Fruit fly (Drosophila melanogaster) whole organism, embryonic: ENCODE results near the gene drongo.

Experiments
- Antp ChIP-seq: fragments of 200-800 bp; sonication (Bioruptor generic); optimal IDR thresholded peaks from 3 replicates; lab custom pipeline; 2016; ENCODE audit warnings: missing biosample characterization, missing genetic modification characterization
- Atf3 ChIP-seq: fragments of 200-800 bp; sonication (Bioruptor generic); optimal IDR thresholded peaks from 3 replicates; lab custom pipeline; 2016; ENCODE audit warnings: missing biosample characterization, missing genetic modification characterization
- CG10267 ChIP-seq: fragments of 200-800 bp; sonication (Bioruptor generic); optimal IDR thresholded peaks from 2 replicates; lab custom pipeline; 2018; ENCODE audit warnings: missing biosample characterization, mild to moderate bottlenecking, missing genetic modification characterization, moderate library complexity
- CG10654 ChIP-seq: fragments of 200-800 bp; sonication (Bioruptor generic); optimal IDR thresholded peaks from 2 replicates; lab custom pipeline; 2016; ENCODE audit warnings: missing biosample characterization, missing genetic modification characterization
- CG12219 ChIP-seq: fragments of 200-800 bp; sonication (Bioruptor generic); optimal IDR thresholded peaks from 3 replicates; lab custom pipeline; 2018; ENCODE audit warnings: missing biosample characterization, mild to moderate bottlenecking, missing genetic modification characterization
- CG12299 ChIP-seq: fragments of 200-800 bp; sonication (Bioruptor generic); optimal IDR thresholded peaks from 2 replicates; lab custom pipeline; 2018; ENCODE audit warnings: missing biosample characterization, mild to moderate bottlenecking, missing genetic modification characterization
- CG12744 ChIP-seq: fragments of 200-800 bp; sonication (Bioruptor generic); optimal IDR thresholded peaks from 2 replicates; lab custom pipeline; 2016; ENCODE audit warnings: missing biosample characterization, missing genetic modification characterization
- CG13424 ChIP-seq: fragments of 200-800 bp; sonication (Bioruptor generic); optimal IDR thresholded peaks from 2 replicates; lab custom pipeline; 2019; ENCODE audit warnings: missing biosample characterization, mild to moderate bottlenecking, missing genetic modification characterization, moderate library complexity
- CG13775 ChIP-seq: fragments of 200-800 bp; sonication (Bioruptor generic); optimal IDR thresholded peaks from 3 replicates; lab custom pipeline; 2017; ENCODE audit warnings: missing biosample characterization, mild to moderate bottlenecking, missing genetic modification characterization
- CG15601 ChIP-seq: fragments of 200-800 bp; sonication (Bioruptor generic); optimal IDR thresholded peaks from 3 replicates; lab custom pipeline; 2019; ENCODE audit warnings: missing biosample characterization, mild to moderate bottlenecking, missing genetic modification characterization, moderate library complexity
- CG3065 ChIP-seq: fragments of 200-800 bp; sonication (Bioruptor generic); optimal IDR thresholded peaks from 2 replicates; lab custom pipeline; 2016; ENCODE audit warnings: missing biosample characterization, missing genetic modification characterization
- CG3163 ChIP-seq: fragments of 200-800 bp; sonication (Bioruptor generic); optimal IDR thresholded peaks from 3 replicates; lab custom pipeline; 2016; ENCODE audit warnings: missing biosample characterization, missing genetic modification characterization
- CG3281 ChIP-seq: fragments of 200-800 bp; sonication (Bioruptor generic); optimal IDR thresholded peaks from 3 replicates; lab custom pipeline; 2017; ENCODE audit warnings: missing biosample characterization, mild to moderate bottlenecking, missing genetic modification characterization
- CG3726 ChIP-seq: fragments of 200-800 bp; sonication (Bioruptor generic); IDR thresholded peaks from 3 replicates; pipeline ENCODE4, ENCODE4 v1.3.6; 2022; ENCODE audit warnings: missing biosample characterization, missing genetic modification characterization
- CG4707 ChIP-seq: fragments of 200-800 bp; sonication (Bioruptor generic); optimal IDR thresholded peaks from 2 replicates; lab custom pipeline; 2018; ENCODE audit warnings: missing biosample characterization, mild to moderate bottlenecking, missing genetic modification characterization, moderate library complexity
- CG6175 ChIP-seq: fragments of 200-800 bp; sonication (Bioruptor generic); IDR thresholded peaks from 3 replicates; pipeline ENCODE4 v1.3.6; 2022; ENCODE audit warnings: missing biosample characterization, missing genetic modification characterization
- CG6813 ChIP-seq: fragments of 200-800 bp; sonication (Bioruptor generic); optimal IDR thresholded peaks from 2 replicates; lab custom pipeline; 2017; ENCODE audit warnings: missing biosample characterization, missing genetic modification characterization, mild to moderate bottlenecking, moderate library complexity, missing genetic modification reagents
- CG7372 ChIP-seq: fragments of 200-800 bp; sonication (Bioruptor generic); IDR thresholded peaks from 2 replicates; pipeline ENCODE4 v1.3.6; 2022; ENCODE audit warnings: missing biosample characterization, missing genetic modification characterization
- CG7839 ChIP-seq: fragments of 200-800 bp; sonication (Bioruptor generic); optimal IDR thresholded peaks from 3 replicates; lab custom pipeline; 2018; ENCODE audit warnings: missing biosample characterization, mild to moderate bottlenecking, missing genetic modification characterization, moderate library complexity
- CG8359 ChIP-seq: fragments of 200-800 bp; sonication (Bioruptor generic); optimal IDR thresholded peaks from 2 replicates; lab custom pipeline; 2017; ENCODE audit warnings: missing biosample characterization, mild to moderate bottlenecking, missing genetic modification characterization, borderline replicate concordance
- CG9215 ChIP-seq: fragments of 200-800 bp; sonication (Bioruptor generic); IDR thresholded peaks from 2 replicates; pipeline ENCODE4 v1.3.6; 2022; ENCODE audit warnings: missing biosample characterization, missing genetic modification characterization
- CG9876 ChIP-seq: fragments of 200-800 bp; sonication (Bioruptor generic); optimal IDR thresholded peaks from 2 replicates; lab custom pipeline; 2016; ENCODE audit warnings: missing biosample characterization, missing genetic modification characterization
- CTCF ChIP-seq: fragments of 200-800 bp; sonication (Bioruptor generic); optimal IDR thresholded peaks from 2 replicates; lab custom pipeline; 2017; ENCODE audit warnings: missing biosample characterization, mild to moderate bottlenecking, missing genetic modification characterization, moderate library complexity
- D19B ChIP-seq: fragments of 200-800 bp; sonication (Bioruptor generic); optimal IDR thresholded peaks from 2 replicates; lab custom pipeline; 2017; ENCODE audit warnings: missing biosample characterization, mild to moderate bottlenecking, missing genetic modification characterization
- Fer3 ChIP-seq: fragments of 200-800 bp; sonication (Bioruptor generic); optimal IDR thresholded peaks from 2 replicates; lab custom pipeline; 2018; ENCODE audit warnings: missing biosample characterization, mild to moderate bottlenecking, missing genetic modification characterization, moderate library complexity
- NC2β ChIP-seq: fragments of 200-800 bp; sonication (Bioruptor generic); optimal IDR thresholded peaks from 2 replicates; lab custom pipeline; 2016; ENCODE audit warnings: missing biosample characterization, missing genetic modification characterization
- Opbp ChIP-seq: fragments of 200-800 bp; sonication (Bioruptor generic); IDR thresholded peaks from 3 replicates; pipeline ENCODE4 v1.3.6; 2022; ENCODE audit warnings: missing biosample characterization, missing genetic modification characterization; ENCODE audit not compliant: partially characterized antibody
- Trl ChIP-seq, 3 experiments: fragments of >200 bp in 2 of 3; fragments of 200-800 bp in 1 of 3; sonication (Bioruptor generic) in 1 of 3; optimal IDR thresholded peaks; 2 replicates in 1 of 3; 3 replicates in 2 of 3; lab custom pipeline; 2016 to 2017; ENCODE audit warnings: missing biosample characterization in 1 of 3, missing genetic modification characterization in 1 of 3
- YL-1 ChIP-seq: fragments of 200-800 bp; sonication (Bioruptor generic); optimal IDR thresholded peaks from 3 replicates; lab custom pipeline; 2017; ENCODE audit warnings: missing biosample characterization, mild to moderate bottlenecking, missing genetic modification characterization
- ab ChIP-seq: fragments of 200-800 bp; sonication (Bioruptor generic); optimal IDR thresholded peaks from 2 replicates; lab custom pipeline; 2016; ENCODE audit warnings: missing biosample characterization, missing genetic modification characterization
- ap ChIP-seq: fragments of 200-800 bp; sonication (Bioruptor generic); IDR thresholded peaks from 2 replicates; pipeline ENCODE4 v1.3.6; 2022; ENCODE audit warnings: missing biosample characterization, missing genetic modification characterization
- bbx ChIP-seq: fragments of 200-800 bp; sonication (Bioruptor generic); IDR thresholded peaks from 2 replicates; pipeline ENCODE4 v1.3.6; 2022; ENCODE audit warnings: missing biosample characterization, missing genetic modification characterization; ENCODE audit not compliant: partially characterized antibody
- br ChIP-seq: fragments of >200 bp; optimal IDR thresholded peaks from 2 replicates; lab custom pipeline; 2017
- cato ChIP-seq: fragments of 200-800 bp; sonication (Bioruptor generic); optimal IDR thresholded peaks from 2 replicates; lab custom pipeline; 2016; ENCODE audit warnings: missing biosample characterization, missing genetic modification characterization, borderline replicate concordance
- dimm ChIP-seq: fragments of 200-800 bp; sonication (Bioruptor generic); IDR thresholded peaks from 2 replicates; pipeline ENCODE4 v1.3.6; 2022; ENCODE audit warnings: missing biosample characterization, missing genetic modification characterization
- ems ChIP-seq: fragments of 200-800 bp; sonication (Bioruptor generic); optimal IDR thresholded peaks from 3 replicates; lab custom pipeline; 2016; ENCODE audit warnings: missing biosample characterization, missing genetic modification characterization
- exex ChIP-seq: fragments of 200-800 bp; sonication (Bioruptor generic); optimal IDR thresholded peaks from 4 replicates; lab custom pipeline; 2018; ENCODE audit warnings: missing biosample characterization, mild to moderate bottlenecking, missing genetic modification characterization, moderate library complexity
- kah ChIP-seq: fragments of 200-800 bp; sonication (Bioruptor generic); optimal IDR thresholded peaks from 2 replicates; lab custom pipeline; 2018; ENCODE audit warnings: missing biosample characterization, mild to moderate bottlenecking, missing genetic modification characterization
- kni ChIP-seq: fragments of 200-800 bp; sonication (Bioruptor generic); optimal IDR thresholded peaks from 3 replicates; lab custom pipeline; 2017; ENCODE audit warnings: mild to moderate bottlenecking, missing biosample characterization, missing genetic modification reagents, missing genetic modification characterization
- lilli ChIP-seq: fragments of 200-800 bp; sonication (Bioruptor generic); optimal IDR thresholded peaks from 3 replicates; lab custom pipeline; 2016; ENCODE audit warnings: missing biosample characterization, missing genetic modification characterization
- nerfin-2 ChIP-seq: fragments of 200-800 bp; sonication (Bioruptor generic); IDR thresholded peaks from 2 replicates; pipeline ENCODE4 v1.3.6; 2022; ENCODE audit warnings: missing biosample characterization, missing genetic modification characterization; ENCODE audit not compliant: partially characterized antibody
- pita ChIP-seq: fragments of 200-800 bp; sonication (Bioruptor generic); optimal IDR thresholded peaks from 2 replicates; lab custom pipeline; 2017; ENCODE audit warnings: missing biosample characterization, mild to moderate bottlenecking, missing genetic modification characterization
- prd ChIP-seq, 3 experiments: fragments of >200 bp in 2 of 3; fragments of 200-800 bp in 1 of 3; sonication (Bioruptor generic) in 1 of 3; optimal IDR thresholded peaks in 2 of 3; IDR thresholded peaks in 1 of 3; 2 replicates in 2 of 3; 3 replicates in 1 of 3; pipeline versions ENCODE4 v1.3.6 to Lab custom; 2017 to 2022; ENCODE audit warnings: missing biosample characterization in 1 of 3, missing genetic modification characterization in 1 of 3
- sc ChIP-seq, 3 experiments: fragments of >200 bp in 2 of 3; fragments of 200-800 bp in 1 of 3; sonication (Bioruptor generic) in 1 of 3; optimal IDR thresholded peaks; 2 replicates in 2 of 3; 3 replicates in 1 of 3; lab custom pipeline; 2017; ENCODE audit warnings: mild to moderate bottlenecking in 1 of 3, missing biosample characterization in 1 of 3, missing genetic modification characterization in 1 of 3, missing genetic modification reagents in 1 of 3
- sens ChIP-seq: fragments of 200-800 bp; sonication (Bioruptor generic); peaks from one replicate; lab custom pipeline; 2016; ENCODE audit warnings: missing biosample characterization, missing genetic modification characterization
- tgo ChIP-seq: fragments of 200-800 bp; sonication (Bioruptor generic); IDR thresholded peaks from 3 replicates; pipeline ENCODE4 v1.3.6; 2022; ENCODE audit warnings: missing biosample characterization, missing genetic modification characterization
- tio ChIP-seq: fragments of 200-800 bp; sonication (Bioruptor generic); optimal IDR thresholded peaks from 2 replicates; lab custom pipeline; 2017; ENCODE audit warnings: missing biosample characterization, missing genetic modification characterization, inconsistent platforms
- ttk ChIP-seq: fragments of 200-800 bp; sonication (Bioruptor generic); IDR thresholded peaks from 2 replicates; pipeline ENCODE4 v2.1.2; 2022; ENCODE audit warnings: missing biosample characterization, missing genetic modification characterization

Gene drongo

DNA sequence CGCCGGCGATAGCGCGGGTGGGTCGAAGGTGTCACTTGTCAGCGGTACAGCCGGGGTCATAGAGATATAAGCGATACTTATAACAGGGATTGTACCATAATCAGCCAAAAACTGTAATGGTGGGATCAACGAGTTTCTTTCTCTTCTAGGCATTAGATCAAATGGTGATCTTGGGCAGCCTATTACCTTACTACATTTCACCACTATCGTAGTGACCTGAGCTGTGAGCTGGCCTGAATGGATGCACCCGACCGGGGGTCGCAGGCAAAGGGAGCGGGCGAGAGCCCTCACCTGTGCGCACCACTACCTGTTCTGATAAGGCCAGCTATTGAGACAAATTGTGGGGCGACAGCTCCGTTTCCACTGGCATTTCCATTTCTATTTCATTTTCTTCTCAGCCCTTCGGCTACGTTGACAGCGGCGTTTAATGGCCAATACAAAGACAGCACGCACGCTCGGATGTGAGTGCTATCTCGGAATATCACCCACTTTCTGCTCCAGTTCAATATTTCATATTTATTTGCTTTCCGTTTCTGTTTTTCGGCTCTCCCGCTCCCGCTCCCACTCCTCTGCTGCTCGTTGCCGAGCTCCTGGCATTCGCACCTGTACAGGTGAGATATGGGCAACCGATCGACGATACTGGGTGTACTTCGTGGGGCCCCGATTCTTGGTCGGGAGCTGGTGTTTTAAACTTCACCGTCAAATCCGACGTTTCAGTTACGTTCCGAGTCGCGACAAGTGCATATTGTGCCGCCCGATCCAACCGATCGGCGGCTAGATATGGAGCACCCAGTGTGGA, 6.0 kb upstream of the drongo start (continued):
- TF ChIP-seq nerfin-2 (GFP tag; lab: Robert Waterston, UW) (no peak), CG12744 (GFP tag; lab: Kevin White, UChicago) (no peak), kah (GFP tag; lab: Kevin White, UChicago) (peak; percentile 48), CG15601 (peak; percentile 79), CG13424 (tag; lab: Kevin White, UChicago) (peak; percentile 75), sc (optimal IDR thresholded peaks at IDR 0.05; lab: Kevin White, UChicago) (no peak), sc (GFP tag; optimal IDR thresholded peaks at IDR 0.05; lab: Kevin White, UChicago) (peak; percentile 62), CG6175 (GFP tag; lab: Robert Waterston, UW) (no peak), CTCF (GFP tag; lab: Kevin White, UChicago) (peak; percentile 1), kni (GFP tag; lab: Kevin White, UChicago) (peak; percentile 22), CG9215 (0 out of 2 replicates have a peak, but pooled peaks have one; percentile 54), cato (GFP tag; lab: Kevin White, UChicago) (peak; percentile 46), sens (GFP tag; lab: Kevin White, UChicago) (peak; percentile 89), CG10654 (GFP tag; lab: Kevin White, UChicago) (peak; percentile 70), br (no peak), lilli (GFP tag; lab: Kevin White, UChicago) (peak; percentile 75), Trl (optimal IDR thresholded peaks at IDR 0.05; lab: Kevin White, UChicago) (peak in 1 of 2 experiments; percentile 13), Trl (GFP tag; optimal IDR thresholded peaks at IDR 0.05; lab: Kevin White, UChicago) (peak; percentile 66), bbx (no peak), ap (GFP tag; lab: Robert Waterston, UW) (peak; percentile 83), prd (optimal IDR thresholded peaks at IDR 0.05; lab: Kevin White, UChicago) (no peak), prd (GFP tag; IDR thresholded peaks at IDR 0.05; lab: Robert Waterston, UW) (peak; percentile 89), CG6813 (GFP tag; lab: Kevin White, UChicago) (peak; percentile 66), CG12299 (peak; percentile 38), CG10267 (peak; percentile 65), YL-1 (GFP tag; lab: Kevin White, UChicago) (no peak), CG13775 (GFP tag; lab: Kevin White, UChicago) (peak; percentile 51), Opbp (no peak), NC2β (GFP tag; lab: Kevin White, UChicago) (peak; percentile 21), CG12219 (peak; percentile 82), CG8359 (GFP tag; lab: Kevin White, UChicago) (no peak), ttk (GFP tag; lab: Robert Waterston, UW) (peak; percentile 87), Antp (GFP tag; lab: Kevin White, UChicago) (peak; percentile 85), CG3281 (peak; percentile 59), Atf3 (GFP tag; lab: Kevin White, UChicago) (peak; percentile 25), dimm (peak; percentile 56), ems (GFP tag; lab: Kevin White, UChicago) (peak; percentile 56), CG4707 (peak; percentile 64), pita (GFP tag; lab: Kevin White, UChicago) (no peak), CG7839 (tag; lab: Kevin White, UChicago) (peak; percentile 87), Fer3 (tag; lab: Kevin White, UChicago) (peak; percentile 67), tgo (peak; percentile 79), CG9876 (GFP tag; lab: Kevin White, UChicago) (peak; percentile 24), exex (tag; lab: Kevin White, UChicago) (peak; percentile 46), CG7372 (GFP tag; lab: Robert Waterston, UW) (peak; percentile 59), CG3065 (GFP tag; lab: Kevin White, UChicago) (peak; percentile 34), CG3163 (no peak), tio (GFP tag; lab: Kevin White, UChicago) (peak; percentile 62), CG3726 (GFP tag; lab: Robert Waterston, UW) (peak; percentile 83; the same call in 2 of the 3 replicates), D19B (GFP tag; lab: Kevin White, UChicago) (no peak), ab (GFP tag; lab: Kevin White, UChicago) (peak; percentile 40)
